Fruit fly (Drosophila melanogaster): ENCODE results near the gene CG32462.
A peak's percentile ranks its signal among the peaks of the same experiment; 100 is the strongest.

dm6 chr3L:22865061-22865418, 11.7 kb upstream of the CG32462 start:
- TF ChIP-seq Hnf4 (GFP tag; optimal IDR thresholded peaks at IDR 0.05) (peak; percentile 56), ey (GFP tag; optimal IDR thresholded peaks at IDR 0.05) (peak; percentile 12), pan (optimal IDR thresholded peaks at IDR 0.05) (no peak), Sp1 (GFP tag; optimal IDR thresholded peaks at IDR 0.05) (peak; percentile 58), Mio (GFP tag; optimal IDR thresholded peaks at IDR 0.05) (no peak), Dif (GFP tag; optimal IDR thresholded peaks at IDR 0.05; ENCODE audit: partially characterized antibody) (no peak), lola (GFP tag; optimal IDR thresholded peaks at IDR 0.05) (no peak), dsf (GFP tag; optimal IDR thresholded peaks at IDR 0.05; ENCODE audit: borderline replicate concordance) (peak; percentile 16), Jra (GFP tag; optimal IDR thresholded peaks at IDR 0.05) (no peak), rgr (GFP tag; optimal IDR thresholded peaks at IDR 0.05) (peak; percentile 65), psq (GFP tag; optimal IDR thresholded peaks at IDR 0.05) (peak; percentile 57)

Measured in whole organism, wandering third instar larva.